Fruit fly (Drosophila melanogaster) whole organism, wandering third instar larva: ENCODE results near the gene Polr2D.

Experiments used
- pan ChIP-seq: fragments of >200 bp; optimal IDR thresholded peaks from 2 replicates; lab custom pipeline; 2017
- psq ChIP-seq: fragments of 200-800 bp; sonication (Bioruptor generic); optimal IDR thresholded peaks from 3 replicates; lab custom pipeline; 2017; ENCODE audit warnings: missing biosample characterization, mild to moderate bottlenecking, missing genetic modification characterization, moderate library complexity

DNA sequence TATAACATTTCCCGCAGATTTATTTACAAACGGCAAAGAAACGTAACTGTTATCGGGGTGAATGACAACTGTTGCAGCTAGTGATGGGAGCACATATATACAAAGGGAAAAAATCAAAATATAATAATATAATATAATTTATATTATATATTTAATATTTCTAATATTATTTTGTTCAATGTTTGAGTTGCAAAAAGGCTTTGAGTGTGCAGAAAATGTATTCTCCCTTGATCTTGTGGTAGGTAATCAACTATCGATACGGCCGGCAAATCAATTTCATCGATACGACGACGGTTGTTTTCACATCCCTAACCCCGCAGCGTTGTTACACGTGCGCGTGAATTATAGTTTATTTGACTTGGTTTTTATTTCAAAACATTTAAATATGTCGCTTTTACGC lies 31.9 kb downstream of the Polr2D start, which contains the start of the genes mTerf5 and Non3:
- peak; percentile 64 for TF ChIP-seq psq (GFP tag; lab: Kevin White, UChicago)
- no peak for TF ChIP-seq pan (lab: Kevin White, UChicago)
